Worm (Caenorhabditis elegans) whole organism, early embryonic: ENCODE data around the gene C54E10.6.

Source experiments
- B0310.2 ChIP-seq: sonication (generic microtip); optimal IDR thresholded peaks from 2 replicates; lab custom pipeline; 2016; ENCODE audit warnings: mild to moderate bottlenecking, missing genetic modification characterization, missing compliant biosample characterization
- F13C5.2 ChIP-seq: sonication (generic microtip); optimal IDR thresholded peaks from 2 replicates; lab custom pipeline; 2017; ENCODE audit warnings: mild to moderate bottlenecking, missing genetic modification characterization, inconsistent platforms, missing compliant biosample characterization
- aly-1 ChIP-seq: sonication (generic microtip); optimal IDR thresholded peaks from 2 replicates; lab custom pipeline; 2016; ENCODE audit warnings: missing genetic modification characterization, missing compliant biosample characterization
- ama-1 ChIP-seq: fragments of 150-350 bp; optimal IDR thresholded peaks from 2 replicates; lab custom pipeline; 2014
- ceh-13 ChIP-seq: fragments of 200-800 bp; sonication (Bioruptor generic); optimal IDR thresholded peaks from 2 replicates; lab custom pipeline; 2018; ENCODE audit warnings: mild to moderate bottlenecking, missing genetic modification characterization, missing compliant biosample characterization
- ceh-36 ChIP-seq: sonication (generic microtip); optimal IDR thresholded peaks from 2 replicates; lab custom pipeline; 2016; ENCODE audit warnings: missing genetic modification characterization, inconsistent platforms, missing compliant biosample characterization
- ets-7 ChIP-seq: sonication (generic microtip); optimal IDR thresholded peaks from 2 replicates; lab custom pipeline; 2016; ENCODE audit warnings: missing genotype, missing genetic modification characterization, missing compliant biosample characterization
- flt-1 ChIP-seq: fragments of 200-800 bp; sonication (Bioruptor generic); IDR thresholded peaks from 2 replicates; pipeline ENCODE4 v1.3.6; 2022; ENCODE audit warnings: missing genetic modification characterization, missing compliant biosample characterization
- hmbx-1 ChIP-seq: sonication (generic microtip); optimal IDR thresholded peaks from 2 replicates; lab custom pipeline; 2016; ENCODE audit warnings: mild to moderate bottlenecking, missing genetic modification characterization, missing compliant biosample characterization
- hmg-4 ChIP-seq: fragments of 200-800 bp; sonication (Bioruptor generic); optimal IDR thresholded peaks from 2 replicates; lab custom pipeline; 2018; ENCODE audit warnings: mild to moderate bottlenecking, missing genetic modification characterization, missing compliant biosample characterization
- hnd-1 ChIP-seq: sonication (generic microtip); optimal IDR thresholded peaks from 2 replicates; lab custom pipeline; 2016; ENCODE audit warnings: missing genetic modification characterization, missing compliant biosample characterization
- pes-1 ChIP-seq: fragments of 200-800 bp; sonication (Bioruptor generic); IDR thresholded peaks from 2 replicates; pipeline ENCODE4 v1.3.6; 2022; ENCODE audit warnings: missing genetic modification reagents, missing genetic modification characterization, missing compliant biosample characterization
- scrt-1 ChIP-seq: fragments of 200-800 bp; sonication (Bioruptor generic); IDR thresholded peaks from 2 replicates; pipeline ENCODE4 v1.3.6; 2022; ENCODE audit warnings: missing genetic modification characterization, missing compliant biosample characterization
- sea-1 ChIP-seq: fragments of 200-800 bp; sonication (Bioruptor generic); conservative IDR thresholded peaks from 2 replicates; pipeline ENCODE4 v1.3.6; 2022; ENCODE audit warnings: missing genetic modification characterization, missing compliant biosample characterization
- tbx-11 ChIP-seq: fragments of 200-800 bp; sonication (Bioruptor generic); IDR thresholded peaks from 2 replicates; pipeline ENCODE4 v1.3.6; 2022; ENCODE audit warnings: missing genetic modification characterization, missing compliant biosample characterization
- tbx-37 ChIP-seq: fragments of 200-800 bp; sonication (Bioruptor generic); conservative IDR thresholded peaks from 2 replicates; pipeline ENCODE4 v1.3.6; 2022; ENCODE audit warnings: missing genetic modification reagents, missing genetic modification characterization, missing compliant biosample characterization
- tra-4 ChIP-seq: sonication (generic microtip); optimal IDR thresholded peaks from 2 replicates; lab custom pipeline; 2017; ENCODE audit warnings: missing genetic modification characterization, missing compliant biosample characterization

Gene C54E10.6

DNA sequence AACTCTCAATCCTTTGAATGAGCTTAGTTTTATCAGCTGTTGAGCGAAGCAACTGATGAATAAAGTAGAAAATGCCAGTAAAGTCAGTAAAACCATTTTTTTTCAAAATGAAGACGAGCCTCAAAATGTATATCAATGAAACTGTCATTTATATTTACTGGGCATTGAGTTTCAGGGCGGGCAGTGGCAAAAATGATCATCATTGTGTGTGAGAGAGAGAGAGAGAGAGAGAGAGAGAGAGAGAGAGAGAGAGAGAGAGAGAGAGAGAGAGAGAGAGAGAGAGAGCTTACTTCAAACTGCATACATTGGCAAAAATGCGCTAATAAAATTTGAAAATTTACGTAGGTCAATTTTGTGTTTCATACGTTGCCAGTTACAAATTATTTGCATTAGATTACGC lies 48.4 kb downstream of the C54E10.6 start, which contains the start of gene F11D11.3:
TSS of gene F11D11.3 (minus strand) at position 101 of the 400 bp plus-strand sequence.
- TF ChIP-seq hmg-4 (GFP tag; lab: Kevin White, UChicago) (no peak), tbx-37 (GFP tag; lab: Robert Waterston, UW) (no peak), sea-1 (no peak), scrt-1 (GFP tag; lab: Robert Waterston, UW) (no peak), tbx-11 (no peak), flt-1 (GFP tag; lab: Robert Waterston, UW) (no peak), tra-4 (tag; lab: Kevin White, UChicago) (no peak), pes-1 (GFP tag; lab: Robert Waterston, UW) (no peak), ama-1 (no peak), F13C5.2 (tag; lab: Kevin White, UChicago) (no peak), hnd-1 (tag; lab: Kevin White, UChicago) (no peak), B0310.2 (tag; lab: Kevin White, UChicago) (no peak), ceh-13 (GFP tag; lab: Kevin White, UChicago) (no peak), aly-1 (tag; lab: Kevin White, UChicago) (no peak), hmbx-1 (tag; lab: Kevin White, UChicago) (no peak), ets-7 (no peak), ceh-36 (no peak)
